Fruit fly (Drosophila melanogaster): ENCODE measurements around the gene CG3402.

CG3402 gene

dm6 chr3L:619427-620308 lies 33.0 kb downstream of the CG3402 start:
- TF ChIP-seq noc (tag; optimal IDR thresholded peaks at IDR 0.05) = no peak

- TF ChIP-seq noc (tag; optimal IDR thresholded peaks at IDR 0.05) = no peak
Observed at dm6 chr3L:618347-619272, 34.1 kb downstream of the CG3402 start.

- TF ChIP-seq noc (tag; optimal IDR thresholded peaks at IDR 0.05) = no peak
Observed at dm6 chr3L:617926-618325, 34.8 kb downstream of the CG3402 start.

- TF ChIP-seq noc (tag; optimal IDR thresholded peaks at IDR 0.05) = peak; percentile 62
Observed at dm6 chr3L:616482-617148, 36.1 kb downstream of the CG3402 start.

- no peak for TF ChIP-seq noc (tag; optimal IDR thresholded peaks at IDR 0.05)
Observed at dm6 chr3L:616099-616481, 36.6 kb downstream of the CG3402 start.

- TF ChIP-seq noc (tag; optimal IDR thresholded peaks at IDR 0.05) = no peak
Observed at dm6 chr3L:615425-616046, 37.1 kb downstream of the CG3402 start.

dm6 chr3L:614751-615424 lies 37.8 kb downstream of the CG3402 start:
- no peak for TF ChIP-seq noc (tag; optimal IDR thresholded peaks at IDR 0.05)

- no peak for TF ChIP-seq noc (tag; optimal IDR thresholded peaks at IDR 0.05)
Observed at dm6 chr3L:613578-614300, 38.9 kb downstream of the CG3402 start.

dm6 chr3L:611639-612611 lies 40.8 kb downstream of the CG3402 start:
- TF ChIP-seq noc (tag; optimal IDR thresholded peaks at IDR 0.05) = peak; percentile 62

dm6 chr3L:610765-611164 lies 41.9 kb downstream of the CG3402 start:
- no peak for TF ChIP-seq noc (tag; optimal IDR thresholded peaks at IDR 0.05)

- TF ChIP-seq noc (tag; optimal IDR thresholded peaks at IDR 0.05) = no peak
Observed at dm6 chr3L:609163-609562, 43.5 kb downstream of the CG3402 start.

- no peak for TF ChIP-seq noc (tag; optimal IDR thresholded peaks at IDR 0.05)
Observed at dm6 chr3L:608362-608761, 44.3 kb downstream of the CG3402 start.

All from whole organism, larva.